Fruit fly (Drosophila melanogaster) whole organism, embryonic: ENCODE results near the gene HHEX.

Experiments used
- Asciz ChIP-seq: fragments of 200-800 bp; sonication (Bioruptor generic); optimal IDR thresholded peaks from 2 replicates; lab custom pipeline; 2017; ENCODE audit warnings: missing biosample characterization, mild to moderate bottlenecking, missing genetic modification characterization, missing genetic modification reagents
- BtbVII ChIP-seq: fragments of 200-800 bp; sonication (Bioruptor generic); optimal IDR thresholded peaks from 3 replicates; lab custom pipeline; 2017; ENCODE audit warnings: missing biosample characterization, mild to moderate bottlenecking, missing genetic modification characterization
- CG10462 ChIP-seq: fragments of 200-800 bp; sonication (Bioruptor generic); optimal IDR thresholded peaks from 2 replicates; lab custom pipeline; 2016; ENCODE audit warnings: missing biosample characterization, missing genetic modification characterization
- CG11504 ChIP-seq: fragments of 200-800 bp; sonication (Bioruptor generic); optimal IDR thresholded peaks from 3 replicates; lab custom pipeline; 2019; ENCODE audit warnings: missing biosample characterization, mild to moderate bottlenecking, missing genetic modification characterization, moderate library complexity
- CG13624 ChIP-seq: fragments of 200-800 bp; sonication (Bioruptor generic); optimal IDR thresholded peaks from 2 replicates; lab custom pipeline; 2016; ENCODE audit warnings: missing biosample characterization, missing genetic modification characterization
- CG13894 ChIP-seq: fragments of 200-800 bp; sonication (Bioruptor generic); optimal IDR thresholded peaks from 3 replicates; lab custom pipeline; 2018; ENCODE audit warnings: missing biosample characterization, mild to moderate bottlenecking, missing genetic modification characterization, moderate library complexity
- CG14050 ChIP-seq: fragments of 200-800 bp; sonication (Bioruptor generic); IDR thresholded peaks from 3 replicates; pipeline ENCODE4 v1.3.6; 2022; ENCODE audit warnings: missing biosample characterization, missing genetic modification characterization
- CG1602 ChIP-seq: fragments of 200-800 bp; sonication (Bioruptor generic); optimal IDR thresholded peaks from 3 replicates; lab custom pipeline; 2016; ENCODE audit warnings: missing biosample characterization, missing genetic modification characterization
- CG1603 ChIP-seq: fragments of 200-800 bp; sonication (Bioruptor generic); optimal IDR thresholded peaks from 2 replicates; lab custom pipeline; 2019; ENCODE audit warnings: missing biosample characterization, mild to moderate bottlenecking, missing genetic modification characterization, moderate library complexity
- CG16863 ChIP-seq: fragments of 200-800 bp; sonication (Bioruptor generic); optimal IDR thresholded peaks from 3 replicates; lab custom pipeline; 2016; ENCODE audit warnings: missing biosample characterization, missing genetic modification characterization
- CG17912 ChIP-seq: fragments of 200-800 bp; sonication (Bioruptor generic); optimal IDR thresholded peaks from 2 replicates; lab custom pipeline; 2018; ENCODE audit warnings: missing biosample characterization, mild to moderate bottlenecking, missing genetic modification characterization
- CG18011 ChIP-seq: fragments of 200-800 bp; sonication (Bioruptor generic); optimal IDR thresholded peaks from 2 replicates; lab custom pipeline; 2017; ENCODE audit warnings: missing biosample characterization, missing genetic modification characterization, mild to moderate bottlenecking, moderate library complexity, missing genotype
- CG18599 ChIP-seq: fragments of 200-800 bp; sonication (Bioruptor generic); optimal IDR thresholded peaks from 3 replicates; lab custom pipeline; 2017; ENCODE audit warnings: missing biosample characterization, missing genetic modification characterization, mild to moderate bottlenecking, moderate library complexity, missing genetic modification reagents
- CG2678 ChIP-seq: fragments of 200-800 bp; sonication (Bioruptor generic); optimal IDR thresholded peaks from 3 replicates; lab custom pipeline; 2019; ENCODE audit warnings: missing biosample characterization, mild to moderate bottlenecking, missing genetic modification characterization, moderate library complexity
- CG2712 ChIP-seq: fragments of 200-800 bp; optimal IDR thresholded peaks from 3 replicates; lab custom pipeline; 2019; ENCODE audit warnings: missing biosample characterization, mild to moderate bottlenecking, missing genetic modification characterization, moderate library complexity
- CG3163 ChIP-seq: fragments of 200-800 bp; sonication (Bioruptor generic); optimal IDR thresholded peaks from 3 replicates; lab custom pipeline; 2016; ENCODE audit warnings: missing biosample characterization, missing genetic modification characterization
- CG3281 ChIP-seq: fragments of 200-800 bp; sonication (Bioruptor generic); optimal IDR thresholded peaks from 3 replicates; lab custom pipeline; 2017; ENCODE audit warnings: missing biosample characterization, mild to moderate bottlenecking, missing genetic modification characterization
- CG33557 ChIP-seq: fragments of 200-800 bp; sonication (Bioruptor generic); optimal IDR thresholded peaks from 2 replicates; lab custom pipeline; 2019; ENCODE audit warnings: missing biosample characterization, mild to moderate bottlenecking, missing genetic modification characterization, moderate library complexity
- CG34224 ChIP-seq: fragments of 200-800 bp; sonication (Bioruptor generic); IDR thresholded peaks from 3 replicates; pipeline ENCODE4 v1.3.6; 2022; ENCODE audit warnings: missing biosample characterization, missing genetic modification characterization; ENCODE audit not compliant: partially characterized antibody
- CG4707 ChIP-seq: fragments of 200-800 bp; sonication (Bioruptor generic); optimal IDR thresholded peaks from 2 replicates; lab custom pipeline; 2018; ENCODE audit warnings: missing biosample characterization, mild to moderate bottlenecking, missing genetic modification characterization, moderate library complexity
- CG5180 ChIP-seq: fragments of 200-800 bp; sonication (Bioruptor generic); optimal IDR thresholded peaks from 3 replicates; lab custom pipeline; 2017; ENCODE audit warnings: missing biosample characterization, missing genetic modification characterization, mild to moderate bottlenecking, moderate library complexity, missing genetic modification reagents
- CG8290 ChIP-seq, 3 experiments: fragments of 200-800 bp; sonication (Bioruptor generic); optimal IDR thresholded peaks; 2 replicates each; lab custom pipeline; 2016 to 2019; ENCODE audit warnings: missing biosample characterization in 3 of 3, missing genetic modification characterization in 3 of 3, mild to moderate bottlenecking in 2 of 3, moderate library complexity in 1 of 3
- CG8924 ChIP-seq: fragments of 200-800 bp; optimal IDR thresholded peaks from 3 replicates; lab custom pipeline; 2019; ENCODE audit warnings: missing biosample characterization, mild to moderate bottlenecking, missing genetic modification characterization, moderate library complexity
- CG9876 ChIP-seq: fragments of 200-800 bp; sonication (Bioruptor generic); optimal IDR thresholded peaks from 2 replicates; lab custom pipeline; 2016; ENCODE audit warnings: missing biosample characterization, missing genetic modification characterization
- Dad ChIP-seq: fragments of 200-800 bp; sonication (Bioruptor generic); optimal IDR thresholded peaks from 3 replicates; lab custom pipeline; 2016; ENCODE audit warnings: missing biosample characterization, missing genetic modification characterization
- Dfd ChIP-seq, 2 experiments: fragments of >200 bp; optimal IDR thresholded peaks; 2 replicates each; lab custom pipeline; 2017; ENCODE audit warnings: missing biosample characterization in 2 of 2, missing genetic modification characterization in 2 of 2
- Eip74EF ChIP-seq, 2 experiments: fragments of 200-800 bp in 1 of 2; fragments of >200 bp in 1 of 2; sonication (Bioruptor generic) in 1 of 2; optimal IDR thresholded peaks; 2 replicates each; lab custom pipeline; 2017 to 2019; ENCODE audit warnings: missing biosample characterization in 2 of 2, missing genetic modification characterization in 2 of 2, mild to moderate bottlenecking in 1 of 2, moderate library complexity in 1 of 2
- Fer1 ChIP-seq: fragments of 200-800 bp; sonication (Bioruptor generic); optimal IDR thresholded peaks from 2 replicates; lab custom pipeline; 2017; ENCODE audit warnings: missing biosample characterization, mild to moderate bottlenecking, missing genetic modification characterization
- Fer2 ChIP-seq: fragments of 200-800 bp; sonication (Bioruptor generic); optimal IDR thresholded peaks from 2 replicates; lab custom pipeline; 2018; ENCODE audit warnings: missing biosample characterization, mild to moderate bottlenecking, missing genetic modification characterization, moderate library complexity
- Lim3 ChIP-seq: fragments of 200-800 bp; sonication (Bioruptor generic); IDR thresholded peaks from 2 replicates; pipeline ENCODE4 v1.3.6; 2022; ENCODE audit warnings: missing biosample characterization, missing genetic modification characterization
- Nf-YB ChIP-seq: fragments of 200-800 bp; sonication (Bioruptor generic); optimal IDR thresholded peaks from 3 replicates; lab custom pipeline; 2019; ENCODE audit warnings: missing biosample characterization, mild to moderate bottlenecking, missing genetic modification characterization, moderate library complexity
- Sox102F ChIP-seq: fragments of 200-800 bp; sonication (Bioruptor generic); optimal IDR thresholded peaks from 2 replicates; lab custom pipeline; 2018; ENCODE audit warnings: missing biosample characterization, mild to moderate bottlenecking, missing genetic modification characterization, moderate library complexity
- Stat92E ChIP-seq, 3 experiments: fragments of >200 bp in 2 of 3; fragments of 200-800 bp in 1 of 3; sonication (Bioruptor generic) in 1 of 3; optimal IDR thresholded peaks; 2 replicates each; lab custom pipeline; 2017 to 2019; ENCODE audit warnings: missing biosample characterization in 3 of 3, missing genetic modification characterization in 3 of 3, mild to moderate bottlenecking in 1 of 3, moderate library complexity in 1 of 3
- ac ChIP-seq: fragments of 200-800 bp; sonication (Bioruptor generic); optimal IDR thresholded peaks from 3 replicates; lab custom pipeline; 2017; ENCODE audit warnings: missing biosample characterization, mild to moderate bottlenecking, missing genetic modification characterization
- az2 ChIP-seq: fragments of 200-800 bp; sonication (Bioruptor generic); optimal IDR thresholded peaks from 3 replicates; lab custom pipeline; 2016; ENCODE audit warnings: missing biosample characterization, missing genetic modification characterization
- croc ChIP-seq: fragments of 200-800 bp; sonication (Bioruptor generic); conservative IDR thresholded peaks from 3 replicates; pipeline ENCODE4 v1.3.6; 2022; ENCODE audit warnings: missing biosample characterization, missing genetic modification characterization
- eve ChIP-seq, 2 experiments: fragments of >200 bp; optimal IDR thresholded peaks; 2 replicates each; lab custom pipeline; 2017; ENCODE audit warnings: missing biosample characterization in 2 of 2, missing genetic modification characterization in 2 of 2
- fd64A ChIP-seq: fragments of 200-800 bp; sonication (Bioruptor generic); optimal IDR thresholded peaks from 3 replicates; lab custom pipeline; 2018; ENCODE audit warnings: missing biosample characterization, mild to moderate bottlenecking, missing genetic modification characterization
- gem ChIP-seq: fragments of 200-800 bp; sonication (Bioruptor generic); optimal IDR thresholded peaks from 2 replicates; lab custom pipeline; 2019; ENCODE audit warnings: missing biosample characterization, mild to moderate bottlenecking, missing genetic modification characterization, moderate library complexity
- mam ChIP-seq: fragments of 200-800 bp; sonication (Bioruptor generic); optimal IDR thresholded peaks from 3 replicates; lab custom pipeline; 2016; ENCODE audit warnings: missing biosample characterization, missing genetic modification characterization
- nau ChIP-seq: fragments of 200-800 bp; sonication (Bioruptor generic); optimal IDR thresholded peaks from 3 replicates; lab custom pipeline; 2017; ENCODE audit warnings: missing biosample characterization, mild to moderate bottlenecking, missing genetic modification characterization, missing genetic modification reagents
- org-1 ChIP-seq: fragments of 200-800 bp; sonication (Bioruptor generic); optimal IDR thresholded peaks from 2 replicates; lab custom pipeline; 2017; ENCODE audit warnings: missing biosample characterization, missing genetic modification characterization
- pb ChIP-seq: fragments of 200-800 bp; sonication (Bioruptor generic); optimal IDR thresholded peaks from 3 replicates; lab custom pipeline; 2016; ENCODE audit warnings: missing biosample characterization, missing genetic modification characterization
- rib ChIP-seq: fragments of 200-800 bp; sonication (Bioruptor generic); IDR thresholded peaks from 2 replicates; pipeline ENCODE4 v1.3.6; 2022; ENCODE audit warnings: missing biosample characterization, missing genetic modification characterization
- so ChIP-seq: fragments of 200-800 bp; sonication (Bioruptor generic); IDR thresholded peaks from 3 replicates; pipeline ENCODE4 v1.3.6; 2022; ENCODE audit warnings: missing biosample characterization, missing genetic modification characterization
- stc ChIP-seq: fragments of 200-800 bp; sonication (Bioruptor generic); IDR thresholded peaks from 2 replicates; pipeline ENCODE4 v1.3.6; 2022; ENCODE audit warnings: missing biosample characterization, missing genetic modification characterization
- sug ChIP-seq: fragments of 200-800 bp; optimal IDR thresholded peaks from 2 replicates; lab custom pipeline; 2019; ENCODE audit warnings: missing biosample characterization, mild to moderate bottlenecking, missing genetic modification characterization, moderate library complexity
- vvl ChIP-seq: fragments of 200-800 bp; sonication (Bioruptor generic); IDR thresholded peaks from 2 replicates; pipeline ENCODE4 v1.3.6; 2022; ENCODE audit warnings: missing biosample characterization, missing genetic modification characterization

HHEX gene

dm6 chr3R:21065010-21065695, 15.6 kb downstream of the HHEX start, which contains the start of gene AnxB9 (continued):
- TF ChIP-seq CG3281 (GFP tag; lab: Kevin White, UChicago) (no peak), fd64A (GFP tag; lab: Kevin White, UChicago) (peak; percentile 56), nau (peak; percentile 34), CG8924 (tag; lab: Kevin White, UChicago) (peak; percentile 19), Dad (GFP tag; lab: Kevin White, UChicago) (peak; percentile 8), CG33557 (GFP tag; lab: Kevin White, UChicago) (peak; percentile 17), BtbVII (GFP tag; lab: Kevin White, UChicago) (peak; percentile 39), mam (no peak), Sox102F (GFP tag; lab: Kevin White, UChicago) (no peak), Fer2 (tag; lab: Kevin White, UChicago) (no peak), stc (GFP tag; lab: Robert Waterston, UW) (peak; percentile 50; the same call in 1 of the 2 replicates), CG8290 (GFP tag; optimal IDR thresholded peaks at IDR 0.05; lab: Kevin White, UChicago) (peak; percentile 98), CG8290 (tag; optimal IDR thresholded peaks at IDR 0.05; lab: Kevin White, UChicago) (peak in 1 of 2 experiments; percentile 92), CG1602 (GFP tag; lab: Kevin White, UChicago) (no peak), CG18599 (peak; percentile 66), croc (GFP tag; lab: Robert Waterston, UW) (no peak), gem (tag; lab: Kevin White, UChicago) (no peak), Nf-YB (GFP tag; lab: Kevin White, UChicago) (no peak), Fer1 (peak; percentile 57), org-1 (no peak), ac (GFP tag; lab: Kevin White, UChicago) (peak; percentile 15), CG18011 (no peak), CG13624 (GFP tag; lab: Kevin White, UChicago) (peak; percentile 78), CG2678 (tag; lab: Kevin White, UChicago) (peak; percentile 37), CG34224 (GFP tag; lab: Robert Waterston, UW) (no peak; the same call in 1 of the 3 replicates), CG17912 (GFP tag; lab: Kevin White, UChicago) (peak; percentile 42), Asciz (peak; percentile 29), sug (peak; percentile 51), CG14050 (GFP tag; lab: Robert Waterston, UW) (no peak), pb (GFP tag; lab: Kevin White, UChicago) (peak; percentile 28), Eip74EF (GFP tag; optimal IDR thresholded peaks at IDR 0.05; lab: Kevin White, UChicago) (peak in 1 of 2 experiments; percentile 49), vvl (peak; percentile 59), CG13894 (peak; percentile 83), CG5180 (GFP tag; lab: Kevin White, UChicago) (no peak), CG1603 (tag; lab: Kevin White, UChicago) (peak; percentile 43), CG11504 (peak; percentile 4), CG10462 (GFP tag; lab: Kevin White, UChicago) (no peak), CG9876 (no peak), Dfd (GFP tag; optimal IDR thresholded peaks at IDR 0.05; lab: Kevin White, UChicago) (no peak), CG3163 (GFP tag; lab: Kevin White, UChicago) (peak; percentile 43), CG4707 (peak; percentile 30), so (GFP tag; lab: Robert Waterston, UW) (0 out of 3 replicates have a peak, but pooled peaks have one; percentile 9), CG16863 (peak; percentile 20), Stat92E (GFP tag; optimal IDR thresholded peaks at IDR 0.05; lab: Kevin White, UChicago) (peak in 1 of 3 experiments; percentile 37), rib (GFP tag; lab: Robert Waterston, UW) (peak; percentile 53; the same call in 1 of the 2 replicates), eve (GFP tag; optimal IDR thresholded peaks at IDR 0.05; lab: Kevin White, UChicago) (no peak), Lim3 (GFP tag; lab: Robert Waterston, UW) (no peak), CG2712 (peak; percentile 23), az2 (GFP tag; lab: Kevin White, UChicago) (no peak)
